Fruit fly (Drosophila melanogaster) whole organism, embryonic: Measurements from ENCODE around the gene CG34183.

ENCODE experiments used
- BEAF-32 ChIP-seq: fragments of 200-800 bp; sonication (Bioruptor generic); optimal IDR thresholded peaks from 3 replicates; lab custom pipeline; 2017; ENCODE audit warnings: missing biosample characterization, missing genetic modification characterization, mild to moderate bottlenecking, moderate library complexity, missing genetic modification reagents
- Bgb ChIP-seq: fragments of 200-800 bp; sonication (Bioruptor generic); IDR thresholded peaks from 2 replicates; pipeline ENCODE4 v1.3.6; 2022; ENCODE audit warnings: missing biosample characterization, missing genetic modification characterization; ENCODE audit not compliant: partially characterized antibody
- CG10267 ChIP-seq: fragments of 200-800 bp; sonication (Bioruptor generic); optimal IDR thresholded peaks from 2 replicates; lab custom pipeline; 2018; ENCODE audit warnings: missing biosample characterization, mild to moderate bottlenecking, missing genetic modification characterization, moderate library complexity
- CG13424 ChIP-seq: fragments of 200-800 bp; sonication (Bioruptor generic); optimal IDR thresholded peaks from 2 replicates; lab custom pipeline; 2019; ENCODE audit warnings: missing biosample characterization, mild to moderate bottlenecking, missing genetic modification characterization, moderate library complexity
- CG14860 ChIP-seq: fragments of 200-800 bp; sonication (Bioruptor generic); IDR thresholded peaks from 3 replicates; pipeline ENCODE4 v1.3.6; 2022; ENCODE audit warnings: missing biosample characterization, missing genetic modification characterization; ENCODE audit not compliant: partially characterized antibody
- CG15479 ChIP-seq: fragments of 200-800 bp; sonication (Bioruptor generic); optimal IDR thresholded peaks from 3 replicates; lab custom pipeline; 2019; ENCODE audit warnings: missing biosample characterization, mild to moderate bottlenecking, missing genetic modification characterization, moderate library complexity
- CG15514 ChIP-seq: fragments of 200-800 bp; sonication (Bioruptor generic); optimal IDR thresholded peaks from 3 replicates; lab custom pipeline; 2017; ENCODE audit warnings: missing biosample characterization, missing genetic modification characterization, mild to moderate bottlenecking, moderate library complexity, missing genetic modification reagents
- CG17186 ChIP-seq: fragments of 200-800 bp; sonication (Bioruptor generic); optimal IDR thresholded peaks from 3 replicates; lab custom pipeline; 2017; ENCODE audit warnings: missing biosample characterization, missing genetic modification reagents, missing genetic modification characterization
- CG17612 ChIP-seq: fragments of 200-800 bp; sonication (Bioruptor generic); IDR thresholded peaks from 2 replicates; pipeline ENCODE4 v1.3.6; 2022; ENCODE audit warnings: missing biosample characterization, missing genetic modification characterization
- CG17829 ChIP-seq: fragments of 200-800 bp; optimal IDR thresholded peaks from 2 replicates; lab custom pipeline; 2019; ENCODE audit warnings: missing biosample characterization, mild to moderate bottlenecking, missing genetic modification characterization, moderate library complexity
- CG2116 ChIP-seq: fragments of 200-800 bp; sonication (Bioruptor generic); optimal IDR thresholded peaks from 3 replicates; lab custom pipeline; 2018; ENCODE audit warnings: missing biosample characterization, mild to moderate bottlenecking, missing genetic modification characterization
- CG2120 ChIP-seq: fragments of 200-800 bp; sonication (Bioruptor generic); optimal IDR thresholded peaks from 3 replicates; lab custom pipeline; 2016; ENCODE audit warnings: missing biosample characterization, missing genetic modification characterization
- CG33213 ChIP-seq: fragments of 200-800 bp; sonication (Bioruptor generic); optimal IDR thresholded peaks from 3 replicates; lab custom pipeline; 2016; ENCODE audit warnings: missing biosample characterization, missing genetic modification characterization
- CG3847 ChIP-seq: fragments of 200-800 bp; sonication (Bioruptor generic); IDR thresholded peaks from 2 replicates; pipeline ENCODE4 v1.3.6; 2022; ENCODE audit warnings: missing biosample characterization, missing genetic modification characterization
- CG6654 ChIP-seq: fragments of 200-800 bp; sonication (Bioruptor generic); optimal IDR thresholded peaks from 2 replicates; lab custom pipeline; 2017; ENCODE audit warnings: missing biosample characterization, mild to moderate bottlenecking, missing genetic modification characterization
- CG7839 ChIP-seq: fragments of 200-800 bp; sonication (Bioruptor generic); optimal IDR thresholded peaks from 3 replicates; lab custom pipeline; 2018; ENCODE audit warnings: missing biosample characterization, mild to moderate bottlenecking, missing genetic modification characterization, moderate library complexity
- CG8290 ChIP-seq, 3 experiments: fragments of 200-800 bp; sonication (Bioruptor generic); optimal IDR thresholded peaks; 2 replicates each; lab custom pipeline; 2016 to 2019; ENCODE audit warnings: missing biosample characterization in 3 of 3, missing genetic modification characterization in 3 of 3, mild to moderate bottlenecking in 2 of 3, moderate library complexity in 1 of 3
- CTCF ChIP-seq: fragments of 200-800 bp; sonication (Bioruptor generic); optimal IDR thresholded peaks from 2 replicates; lab custom pipeline; 2017; ENCODE audit warnings: missing biosample characterization, mild to moderate bottlenecking, missing genetic modification characterization, moderate library complexity
- D19B ChIP-seq: fragments of 200-800 bp; sonication (Bioruptor generic); optimal IDR thresholded peaks from 2 replicates; lab custom pipeline; 2017; ENCODE audit warnings: missing biosample characterization, mild to moderate bottlenecking, missing genetic modification characterization
- Dbx ChIP-seq: fragments of 200-800 bp; sonication (Bioruptor generic); IDR thresholded peaks from 3 replicates; pipeline ENCODE4 v1.3.6; 2022; ENCODE audit warnings: missing biosample characterization, missing genetic modification characterization
- Dp ChIP-seq: fragments of 200-800 bp; sonication (Bioruptor generic); optimal IDR thresholded peaks from 2 replicates; lab custom pipeline; 2018; ENCODE audit warnings: missing biosample characterization, mild to moderate bottlenecking, missing genetic modification characterization, moderate library complexity
- Dref ChIP-seq: fragments of 200-800 bp; sonication (Bioruptor generic); IDR thresholded peaks from 2 replicates; pipeline ENCODE4 v1.3.6; 2022; ENCODE audit warnings: missing biosample characterization, missing genetic modification characterization
- Hmr ChIP-seq: fragments of 200-800 bp; sonication (Bioruptor generic); optimal IDR thresholded peaks from 3 replicates; lab custom pipeline; 2017; ENCODE audit warnings: mild to moderate bottlenecking, missing biosample characterization, missing genetic modification reagents, missing genetic modification characterization
- Hr51 ChIP-seq, 2 experiments: fragments of 200-800 bp; sonication (Bioruptor generic); optimal IDR thresholded peaks; 2 replicates in 1 of 2; 3 replicates in 1 of 2; lab custom pipeline; 2016 to 2018; ENCODE audit warnings: missing biosample characterization in 2 of 2, missing genetic modification characterization in 2 of 2, mild to moderate bottlenecking in 1 of 2, moderate library complexity in 1 of 2
- Lhr ChIP-seq: fragments of 200-800 bp; sonication (Bioruptor generic); optimal IDR thresholded peaks from 3 replicates; lab custom pipeline; 2017; ENCODE audit warnings: mild to moderate bottlenecking, missing biosample characterization, missing genetic modification reagents, missing genetic modification characterization
- Opbp ChIP-seq: fragments of 200-800 bp; sonication (Bioruptor generic); IDR thresholded peaks from 3 replicates; pipeline ENCODE4 v1.3.6; 2022; ENCODE audit warnings: missing biosample characterization, missing genetic modification characterization; ENCODE audit not compliant: partially characterized antibody
- Rx ChIP-seq: fragments of 200-800 bp; sonication (Bioruptor generic); IDR thresholded peaks from 2 replicates; pipeline ENCODE4 v1.3.6; 2022; ENCODE audit warnings: missing biosample characterization, missing genetic modification characterization
- Usf ChIP-seq: fragments of 200-800 bp; sonication (Bioruptor generic); optimal IDR thresholded peaks from 2 replicates; lab custom pipeline; 2017; ENCODE audit warnings: missing genotype, missing biosample characterization, missing genetic modification characterization
- Vsx1 ChIP-seq: fragments of 200-800 bp; sonication (Bioruptor generic); optimal IDR thresholded peaks from 2 replicates; lab custom pipeline; 2017; ENCODE audit warnings: missing biosample characterization, mild to moderate bottlenecking, missing genetic modification characterization, missing genetic modification reagents
- Xbp1 ChIP-seq: fragments of 200-800 bp; sonication (Bioruptor generic); optimal IDR thresholded peaks from 3 replicates; lab custom pipeline; 2016; ENCODE audit warnings: missing biosample characterization, mild to moderate bottlenecking, missing genetic modification characterization
- bcd ChIP-seq: fragments of 200-800 bp; sonication (Bioruptor generic); optimal IDR thresholded peaks from 2 replicates; lab custom pipeline; 2017; ENCODE audit warnings: missing biosample characterization, mild to moderate bottlenecking, missing genetic modification characterization
- ham ChIP-seq: fragments of 200-800 bp; sonication (Bioruptor generic); IDR thresholded peaks from 2 replicates; pipeline ENCODE4 v1.3.6; 2022; ENCODE audit warnings: missing biosample characterization, missing genetic modification characterization
- knrl ChIP-seq: fragments of 200-800 bp; sonication (Bioruptor generic); IDR thresholded peaks from 3 replicates; pipeline ENCODE4 v1.3.6; 2022; ENCODE audit warnings: missing biosample characterization, missing genetic modification characterization; ENCODE audit not compliant: partially characterized antibody
- lilli ChIP-seq: fragments of 200-800 bp; sonication (Bioruptor generic); optimal IDR thresholded peaks from 3 replicates; lab custom pipeline; 2016; ENCODE audit warnings: missing biosample characterization, missing genetic modification characterization
- mld ChIP-seq: fragments of 200-800 bp; sonication (Bioruptor generic); IDR thresholded peaks from 3 replicates; pipeline ENCODE4 v1.3.6; 2022; ENCODE audit warnings: missing biosample characterization, missing genetic modification characterization; ENCODE audit not compliant: partially characterized antibody
- nmo ChIP-seq: fragments of 200-800 bp; sonication (Bioruptor generic); optimal IDR thresholded peaks from 2 replicates; lab custom pipeline; 2018; ENCODE audit warnings: missing biosample characterization, mild to moderate bottlenecking, missing genetic modification characterization, moderate library complexity
- onecut ChIP-seq: fragments of 200-800 bp; sonication (Bioruptor generic); IDR thresholded peaks from 2 replicates; pipeline ENCODE4 v1.3.6; 2022; ENCODE audit warnings: missing biosample characterization, missing genetic modification characterization
- phol ChIP-seq: fragments of 200-800 bp; sonication (Bioruptor generic); optimal IDR thresholded peaks from 3 replicates; lab custom pipeline; 2018; ENCODE audit warnings: missing biosample characterization, mild to moderate bottlenecking, missing genetic modification characterization, moderate library complexity
- pita ChIP-seq: fragments of 200-800 bp; sonication (Bioruptor generic); optimal IDR thresholded peaks from 2 replicates; lab custom pipeline; 2017; ENCODE audit warnings: missing biosample characterization, mild to moderate bottlenecking, missing genetic modification characterization
- prd ChIP-seq, 3 experiments: fragments of >200 bp in 2 of 3; fragments of 200-800 bp in 1 of 3; sonication (Bioruptor generic) in 1 of 3; optimal IDR thresholded peaks in 2 of 3; IDR thresholded peaks in 1 of 3; 2 replicates in 2 of 3; 3 replicates in 1 of 3; pipeline versions ENCODE4 v1.3.6 to Lab custom; 2017 to 2022; ENCODE audit warnings: missing biosample characterization in 1 of 3, missing genetic modification characterization in 1 of 3
- sd ChIP-seq: fragments of 200-800 bp; sonication (Bioruptor generic); optimal IDR thresholded peaks from 3 replicates; lab custom pipeline; 2018; ENCODE audit warnings: missing biosample characterization, mild to moderate bottlenecking, missing genetic modification characterization, moderate library complexity
- sisA ChIP-seq: fragments of 200-800 bp; sonication (Bioruptor generic); IDR thresholded peaks from 2 replicates; pipeline ENCODE4 v1.3.6; 2022; ENCODE audit warnings: missing biosample characterization, missing genetic modification characterization
- sr ChIP-seq: fragments of 200-800 bp; sonication (Bioruptor generic); IDR thresholded peaks from 3 replicates; pipeline ENCODE4 v1.3.6; 2022; ENCODE audit warnings: missing biosample characterization, missing genetic modification characterization
- trem ChIP-seq: fragments of 200-800 bp; optimal IDR thresholded peaks from 3 replicates; lab custom pipeline; 2019; ENCODE audit warnings: missing biosample characterization, mild to moderate bottlenecking, missing genetic modification characterization, moderate library complexity
- unc-4 ChIP-seq: fragments of 200-800 bp; sonication (Bioruptor generic); IDR thresholded peaks from 2 replicates; pipeline ENCODE4 v1.3.6; 2022; ENCODE audit warnings: missing biosample characterization, missing genetic modification characterization; ENCODE audit not compliant: partially characterized antibody
- vnd ChIP-seq: fragments of 200-800 bp; sonication (Bioruptor generic); IDR thresholded peaks from 3 replicates; pipeline ENCODE4 v1.3.6; 2022; ENCODE audit warnings: missing biosample characterization, missing genetic modification characterization; ENCODE audit not compliant: partially characterized antibody
- zen ChIP-seq: fragments of 200-800 bp; sonication (Bioruptor generic); optimal IDR thresholded peaks from 3 replicates; lab custom pipeline; 2018; ENCODE audit warnings: missing biosample characterization, mild to moderate bottlenecking, missing genetic modification characterization, moderate library complexity
- zen2 ChIP-seq: fragments of 200-800 bp; sonication (Bioruptor generic); IDR thresholded peaks from 3 replicates; pipeline ENCODE4 v1.3.6; 2022; ENCODE audit warnings: missing biosample characterization, missing genetic modification characterization; ENCODE audit not compliant: partially characterized antibody

The CG34183 gene

DNA sequence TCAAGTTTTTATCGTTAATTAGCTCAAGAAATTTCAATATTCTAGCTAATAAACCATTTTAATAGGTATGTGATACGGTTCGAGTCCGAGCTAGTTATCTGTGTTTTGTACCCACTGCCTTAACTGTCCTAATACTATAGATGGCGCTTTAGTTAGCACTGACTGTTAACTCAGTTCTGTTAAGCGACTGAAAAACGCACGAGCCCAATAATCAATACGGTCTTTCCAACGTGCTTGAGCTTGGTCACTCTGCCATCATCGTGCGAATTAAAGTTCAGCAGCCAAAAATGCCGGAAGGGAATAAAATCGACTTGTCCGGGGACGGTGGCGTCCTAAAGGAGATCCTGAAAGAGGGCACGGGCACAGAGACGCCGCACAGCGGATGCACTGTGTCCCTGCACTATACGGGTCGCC is 2.7 kb downstream of the CG34183 start, which contains the start of gene Fkbp59 (continued):
- TF ChIP-seq D19B (GFP tag; lab: Kevin White, UChicago) (peak; percentile 97), CG2116 (peak; percentile 33), CG2120 (GFP tag; lab: Kevin White, UChicago) (no peak), CG13424 (no peak), Vsx1 (GFP tag; lab: Kevin White, UChicago) (peak; percentile 99), Hr51 (GFP tag; optimal IDR thresholded peaks at IDR 0.05; lab: Kevin White, UChicago) (peak in 1 of 2 experiments; percentile 37), Xbp1 (GFP tag; lab: Kevin White, UChicago) (peak; percentile 40), Hmr (GFP tag; lab: Kevin White, UChicago) (peak; percentile 48), unc-4 (GFP tag; lab: Robert Waterston, UW) (peak; percentile 60), CG17612 (no peak), CG17829 (tag; lab: Kevin White, UChicago) (peak; percentile 9), Bgb (GFP tag; lab: Robert Waterston, UW) (peak; percentile 97), CG14860 (GFP tag; lab: Robert Waterston, UW) (peak; percentile 90), mld (GFP tag; lab: Robert Waterston, UW) (peak; percentile 84), Dbx (GFP tag; lab: Robert Waterston, UW) (peak; percentile 49), CG6654 (GFP tag; lab: Kevin White, UChicago) (no peak), CG3847 (peak; percentile 21; the same call in 1 of the 2 replicates), bcd (no peak), ham (no peak), CG8290 (GFP tag; optimal IDR thresholded peaks at IDR 0.05; lab: Kevin White, UChicago) (peak; percentile 54), CG8290 (tag; optimal IDR thresholded peaks at IDR 0.05; lab: Kevin White, UChicago) (peak in 1 of 2 experiments; percentile 79), pita (peak; percentile 88), CG33213 (GFP tag; lab: Kevin White, UChicago) (peak; percentile 38), nmo (GFP tag; lab: Kevin White, UChicago) (peak; percentile 17), CG15479 (GFP tag; lab: Kevin White, UChicago) (no peak), Dref (GFP tag; lab: Robert Waterston, UW) (peak; percentile 40; the same call in 1 of the 2 replicates), Opbp (GFP tag; lab: Robert Waterston, UW) (peak; percentile 58; the same call in 2 of the 3 replicates), sisA (GFP tag; lab: Robert Waterston, UW) (no peak), CG7839 (tag; lab: Kevin White, UChicago) (peak; percentile 15), Rx (GFP tag; lab: Robert Waterston, UW) (no peak), CTCF (GFP tag; lab: Kevin White, UChicago) (peak; percentile 95), prd (optimal IDR thresholded peaks at IDR 0.05; lab: Kevin White, UChicago) (no peak), prd (GFP tag; IDR thresholded peaks at IDR 0.05; lab: Robert Waterston, UW) (peak; percentile 17; the same call in 1 of the 3 replicates), knrl (GFP tag; lab: Robert Waterston, UW) (peak; percentile 77), sd (tag; lab: Kevin White, UChicago) (peak; percentile 55), zen2 (GFP tag; lab: Robert Waterston, UW) (peak; percentile 29; the same call in 1 of the 3 replicates), CG17186 (GFP tag; lab: Kevin White, UChicago) (peak; percentile 76), BEAF-32 (peak; percentile 32), lilli (GFP tag; lab: Kevin White, UChicago) (peak; percentile 18), sr (GFP tag; lab: Robert Waterston, UW) (no peak), phol (tag; lab: Kevin White, UChicago) (peak; percentile 12), CG15514 (GFP tag; lab: Kevin White, UChicago) (peak; percentile 33), zen (tag; lab: Kevin White, UChicago) (peak; percentile 44), CG10267 (tag; lab: Kevin White, UChicago) (peak; percentile 31), onecut (GFP tag; lab: Robert Waterston, UW) (peak; percentile 96), Dp (GFP tag; lab: Kevin White, UChicago) (peak; percentile 42), vnd (GFP tag; lab: Robert Waterston, UW) (peak; percentile 88), Usf (GFP tag; lab: Kevin White, UChicago) (no peak), trem (tag; lab: Kevin White, UChicago) (peak; percentile 27), Lhr (GFP tag; lab: Kevin White, UChicago) (peak; percentile 58)
